Worm (Caenorhabditis elegans) whole organism, mixed stage, embryonic: ENCODE data around the gene npp-1.
A peak's percentile ranks its signal among the peaks of the same experiment; 100 is the strongest.

ENCODE experiments used
- M03D4.4 ChIP-seq: sonication (generic microtip); optimal IDR thresholded peaks from 2 replicates; lab custom pipeline; 2017; ENCODE audit warnings: mild to moderate bottlenecking, missing genetic modification characterization, missing compliant biosample characterization
- bed-3 ChIP-seq: fragments of 200-800 bp; sonication (Bioruptor generic); optimal IDR thresholded peaks from 3 replicates; lab custom pipeline; 2018; ENCODE audit warnings: mild to moderate bottlenecking, missing genetic modification characterization, moderate library complexity, missing compliant biosample characterization
- blmp-1 ChIP-seq: fragments of 150-350 bp; optimal IDR thresholded peaks from 2 replicates; lab custom pipeline; 2014; ENCODE audit warnings: missing biosample characterization, missing genetic modification characterization
- ceh-39 ChIP-seq: fragments of 150-350 bp; optimal IDR thresholded peaks from 2 replicates; lab custom pipeline; 2014; ENCODE audit warnings: missing biosample characterization, missing genetic modification characterization
- ceh-83 ChIP-seq: fragments of 200-800 bp; sonication (Bioruptor generic); optimal IDR thresholded peaks from 2 replicates; lab custom pipeline; 2018; ENCODE audit warnings: mild to moderate bottlenecking, missing genetic modification characterization, missing compliant biosample characterization
- ces-1 ChIP-seq: fragments of 150-350 bp; optimal IDR thresholded peaks from 2 replicates; lab custom pipeline; 2014; ENCODE audit warnings: missing biosample characterization, missing genetic modification reagents, missing genetic modification characterization
- cnd-1 ChIP-seq: fragments of 200-800 bp; sonication (Bioruptor generic); optimal IDR thresholded peaks from 2 replicates; lab custom pipeline; 2018; ENCODE audit warnings: mild to moderate bottlenecking, missing genetic modification characterization, missing compliant biosample characterization
- drap-1 ChIP-seq: fragments of 200-800 bp; sonication (Bioruptor generic); optimal IDR thresholded peaks from 3 replicates; lab custom pipeline; 2018; ENCODE audit warnings: mild to moderate bottlenecking, missing genetic modification characterization, missing compliant biosample characterization
- flh-1 ChIP-seq: fragments of 200-800 bp; sonication (Bioruptor generic); optimal IDR thresholded peaks from 2 replicates; lab custom pipeline; 2018; ENCODE audit warnings: mild to moderate bottlenecking, missing genetic modification characterization, moderate library complexity, missing compliant biosample characterization
- ham-2 ChIP-seq: fragments of 200-800 bp; sonication (Bioruptor generic); optimal IDR thresholded peaks from 2 replicates; lab custom pipeline; 2018; ENCODE audit warnings: mild to moderate bottlenecking, missing genetic modification characterization, missing compliant biosample characterization
- hlh-1 ChIP-seq: fragments of 150-350 bp; optimal IDR thresholded peaks from 2 replicates; lab custom pipeline; 2014; ENCODE audit warnings: missing biosample characterization, missing genetic modification reagents, missing genetic modification characterization
- lin-13 ChIP-seq: fragments of 150-350 bp; optimal IDR thresholded peaks from 2 replicates; lab custom pipeline; 2014; ENCODE audit warnings: missing biosample characterization, missing genetic modification characterization
- lsy-2 ChIP-seq: fragments of 150-350 bp; optimal IDR thresholded peaks from 2 replicates; lab custom pipeline; 2014; ENCODE audit warnings: missing biosample characterization, missing genetic modification characterization
- mep-1 ChIP-seq: fragments of 150-350 bp; optimal IDR thresholded peaks from 2 replicates; lab custom pipeline; 2017; ENCODE audit warnings: missing biosample characterization, missing genetic modification reagents, missing genetic modification characterization, inconsistent platforms
- mls-2 ChIP-seq: sonication (generic microtip); optimal IDR thresholded peaks from 2 replicates; lab custom pipeline; 2016; ENCODE audit warnings: mild to moderate bottlenecking, missing genetic modification characterization, moderate library complexity, missing compliant biosample characterization
- nhr-12 ChIP-seq: fragments of 150-350 bp; optimal IDR thresholded peaks from 2 replicates; lab custom pipeline; 2014; ENCODE audit warnings: missing biosample characterization, missing genetic modification characterization
- nhr-2 ChIP-seq: fragments of 150-350 bp; optimal IDR thresholded peaks from 2 replicates; lab custom pipeline; 2014; ENCODE audit warnings: missing biosample characterization, missing genetic modification characterization
- nhr-237 ChIP-seq: fragments of 150-350 bp; optimal IDR thresholded peaks from 2 replicates; lab custom pipeline; 2014; ENCODE audit warnings: missing biosample characterization, missing genetic modification characterization
- nhr-76 ChIP-seq: sonication (generic microtip); optimal IDR thresholded peaks from 2 replicates; lab custom pipeline; 2017; ENCODE audit warnings: missing biosample characterization, missing genetic modification characterization
- pha-4 ChIP-seq: fragments of 150-350 bp; optimal IDR thresholded peaks from 2 replicates; lab custom pipeline; 2018; ENCODE audit warnings: missing biosample characterization, missing genetic modification reagents, missing genetic modification characterization
- snpc-4 ChIP-seq: fragments of 150-350 bp; optimal IDR thresholded peaks from 2 replicates; lab custom pipeline; 2014; ENCODE audit warnings: missing biosample characterization, missing genetic modification characterization
- tbx-8 ChIP-seq: fragments of 200-800 bp; sonication (Bioruptor generic); optimal IDR thresholded peaks from 2 replicates; lab custom pipeline; 2018; ENCODE audit warnings: mild to moderate bottlenecking, missing genetic modification characterization, moderate library complexity, missing compliant biosample characterization
- unc-39 ChIP-seq: fragments of 150-350 bp; optimal IDR thresholded peaks from 2 replicates; lab custom pipeline; 2014; ENCODE audit warnings: missing biosample characterization, missing genetic modification characterization
- unc-62 ChIP-seq: fragments of 150-350 bp; optimal IDR thresholded peaks from 2 replicates; lab custom pipeline; 2014; ENCODE audit warnings: missing biosample characterization, missing genetic modification reagents, missing genetic modification characterization
- zip-8 ChIP-seq: fragments of 150-350 bp; optimal IDR thresholded peaks from 2 replicates; lab custom pipeline; 2014; ENCODE audit warnings: missing biosample characterization, missing genetic modification characterization
- ztf-11 ChIP-seq: fragments of 150-350 bp; optimal IDR thresholded peaks from 2 replicates; lab custom pipeline; 2014; ENCODE audit warnings: missing biosample characterization, missing genetic modification characterization

The npp-1 gene

DNA sequence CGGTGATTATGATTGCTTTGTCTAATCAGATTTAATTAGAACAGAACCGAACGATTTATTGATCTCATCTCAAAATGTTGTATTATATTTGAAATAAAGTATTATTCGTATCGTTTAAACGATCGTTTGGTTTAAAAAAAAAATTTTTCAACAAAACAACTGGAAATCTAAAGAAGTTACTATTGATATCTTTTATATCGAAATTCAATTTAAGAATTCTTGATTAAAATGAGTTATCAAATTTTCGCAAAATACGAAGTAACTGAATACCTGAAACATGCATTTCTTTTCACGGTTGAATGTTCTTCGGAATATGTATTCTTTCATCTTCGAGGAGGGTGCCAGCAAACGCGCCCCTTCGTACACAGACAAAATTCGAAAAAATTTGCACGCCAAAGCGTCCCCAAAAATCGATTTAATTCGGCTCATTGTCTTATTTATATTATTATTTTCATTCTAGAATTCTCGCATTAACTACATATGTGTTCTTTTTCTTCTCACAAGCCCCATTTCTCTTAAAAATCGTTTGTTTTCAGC is at the start of gene npp-1:
Gene npp-1 (plus strand): TSS at position 537 of the 537 bp plus-strand sequence.
- TF ChIP-seq ztf-11 (no peak), ceh-39 (tag; lab: Kevin White, UChicago) (peak; percentile 67), mep-1 (peak; percentile 64), mls-2 (tag; lab: Kevin White, UChicago) (no peak), unc-39 (tag; lab: Kevin White, UChicago) (no peak), ham-2 (GFP tag; lab: Kevin White, UChicago) (no peak), cnd-1 (tag; lab: Kevin White, UChicago) (no peak), blmp-1 (no peak), lsy-2 (tag; lab: Kevin White, UChicago) (peak; percentile 21), nhr-76 (tag; lab: Kevin White, UChicago) (no peak)

- TF ChIP-seq snpc-4 (tag; lab: Kevin White, UChicago) (no peak), nhr-2 (tag; lab: Kevin White, UChicago) (no peak), mep-1 (no peak)
- TF ChIP-seq, all 35 proteins: peak for 0
These were observed 47.7 kb upstream of the npp-1 start, which contains the start of gene dct-15 for ce11 chrIV:9810633-9811032. Gene dct-15, minus strand, starts transcription at chrIV:9810733.

DNA sequence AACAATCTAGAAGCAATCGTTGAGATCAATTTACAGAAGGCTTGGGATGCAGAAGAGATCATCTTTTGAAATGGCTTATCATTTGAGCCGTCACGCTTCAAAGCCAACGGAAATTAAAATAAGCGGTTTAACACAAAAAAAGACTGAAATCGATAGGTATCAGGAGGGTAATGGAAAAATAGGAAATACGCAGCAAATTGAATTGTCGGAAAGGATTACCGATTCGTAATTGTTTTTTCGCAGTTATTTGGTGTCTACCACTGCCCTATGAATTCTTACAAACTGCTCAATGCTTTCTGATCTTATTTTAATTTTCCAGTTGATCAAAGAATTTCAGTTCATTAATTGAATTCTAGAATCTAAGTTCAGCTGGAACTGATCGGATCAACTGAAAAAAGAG is 46.8 kb upstream of the npp-1 start:
- no peak for TF ChIP-seq tbx-8 (GFP tag; lab: Kevin White, UChicago)
- no peak for TF ChIP-seq mep-1
- no peak for TF ChIP-seq blmp-1
- no peak for TF ChIP-seq mls-2 (tag; lab: Kevin White, UChicago)
- no peak for TF ChIP-seq ces-1 (GFP tag; lab: Kevin White, UChicago)
- no peak for TF ChIP-seq ham-2 (GFP tag; lab: Kevin White, UChicago)

- no peak for TF ChIP-seq lin-13 (tag; lab: Kevin White, UChicago)
- no peak for TF ChIP-seq drap-1
- no peak for TF ChIP-seq nhr-237 (tag; lab: Kevin White, UChicago)
- no peak for TF ChIP-seq tbx-8 (GFP tag; lab: Kevin White, UChicago)
- TF ChIP-seq unc-62 (GFP tag; lab: Kevin White, UChicago): no peak
- no peak for TF ChIP-seq ceh-83
- no peak for TF ChIP-seq lsy-2 (tag; lab: Kevin White, UChicago)
- TF ChIP-seq ces-1 (GFP tag; lab: Kevin White, UChicago): no peak
- TF ChIP-seq nhr-12 (tag; lab: Kevin White, UChicago): no peak
- no peak for TF ChIP-seq ham-2 (GFP tag; lab: Kevin White, UChicago)
- TF ChIP-seq M03D4.4 (tag; lab: Kevin White, UChicago): no peak
- TF ChIP-seq, all 35 proteins: peak for 0
These were observed 42.9 kb upstream of the npp-1 start, which contains the start of gene egl-20 for ce11 chrIV:9815432-9815831. Gene egl-20, minus strand, starts transcription at chrIV:9815532.

DNA sequence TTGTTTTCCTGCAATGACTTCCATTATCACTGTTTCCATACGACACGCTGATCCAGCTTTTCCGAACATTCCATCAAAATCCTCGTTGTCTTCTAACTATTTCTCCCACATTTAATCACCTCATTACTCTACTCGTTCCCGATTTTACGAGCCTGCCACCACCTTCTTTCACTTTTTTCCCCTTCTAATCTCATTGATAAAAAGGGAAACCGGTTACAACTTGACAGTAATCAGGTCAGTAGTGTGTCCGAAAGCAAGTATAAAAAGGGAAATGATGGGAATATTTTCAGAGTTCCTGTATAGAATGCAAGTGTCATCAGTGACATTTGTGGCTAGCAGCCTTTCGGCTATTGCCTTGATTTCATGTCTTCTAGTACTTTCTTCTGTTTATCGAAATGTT is 36.7 kb upstream of the npp-1 start, which contains the start of gene col-123:
Gene col-123 (plus strand): TSS at position 301 of the 400 bp plus-strand sequence.
- TF ChIP-seq zip-8 (tag; lab: Kevin White, UChicago): no peak
- no peak for TF ChIP-seq lin-13 (tag; lab: Kevin White, UChicago)
- TF ChIP-seq M03D4.4 (tag; lab: Kevin White, UChicago): no peak
- TF ChIP-seq unc-39 (tag; lab: Kevin White, UChicago): no peak
- no peak for TF ChIP-seq nhr-2 (tag; lab: Kevin White, UChicago)
- no peak for TF ChIP-seq hlh-1 (tag; lab: Kevin White, UChicago)

ce11 chrIV:9822585-9822984 is 35.7 kb upstream of the npp-1 start:
- no peak for TF ChIP-seq bed-3 (GFP tag; lab: Kevin White, UChicago)
- TF ChIP-seq nhr-76 (tag; lab: Kevin White, UChicago): no peak
- TF ChIP-seq nhr-12 (tag; lab: Kevin White, UChicago): no peak
- no peak for TF ChIP-seq flh-1 (GFP tag; lab: Kevin White, UChicago)
- TF ChIP-seq tbx-8 (GFP tag; lab: Kevin White, UChicago): no peak
- TF ChIP-seq blmp-1: no peak
- TF ChIP-seq snpc-4 (tag; lab: Kevin White, UChicago): no peak
- TF ChIP-seq hlh-1 (tag; lab: Kevin White, UChicago): no peak
- no peak for TF ChIP-seq ces-1 (GFP tag; lab: Kevin White, UChicago)
- TF ChIP-seq ceh-39 (tag; lab: Kevin White, UChicago): no peak
- TF ChIP-seq unc-39 (tag; lab: Kevin White, UChicago): no peak
- no peak for TF ChIP-seq pha-4 (tag; lab: Kevin White, UChicago)
- TF ChIP-seq, all 35 proteins: peak for 0
